Fruit fly (Drosophila melanogaster) whole organism, pupa: ENCODE measurements around the gene CkIalpha.
A peak's percentile ranks its signal among the peaks of the same experiment; 100 is the strongest.

ENCODE experiments used
- CG10348 ChIP-seq: fragments of 200-800 bp; sonication (Bioruptor generic); IDR thresholded peaks from 2 replicates; pipeline ENCODE4 v1.3.6; 2022; ENCODE audit warnings: missing biosample characterization, missing genetic modification characterization
- CG12605 ChIP-seq: fragments of 200-800 bp; sonication (Bioruptor generic); IDR thresholded peaks from 2 replicates; pipeline ENCODE4 v1.3.6; 2022; ENCODE audit warnings: missing biosample characterization, missing genetic modification characterization
- CG13204 ChIP-seq: fragments of 200-800 bp; sonication (Bioruptor generic); optimal IDR thresholded peaks from 2 replicates; lab custom pipeline; 2018; ENCODE audit warnings: missing biosample characterization, mild to moderate bottlenecking, missing genetic modification characterization, moderate library complexity
- CG14655 ChIP-seq: fragments of 200-800 bp; sonication (Bioruptor generic); optimal IDR thresholded peaks from 3 replicates; lab custom pipeline; 2017; ENCODE audit warnings: mild to moderate bottlenecking, missing biosample characterization, missing genetic modification reagents, missing genetic modification characterization
- CG15710 ChIP-seq: fragments of 200-800 bp; sonication (Bioruptor generic); optimal IDR thresholded peaks from 2 replicates; lab custom pipeline; 2018; ENCODE audit warnings: missing biosample characterization, mild to moderate bottlenecking, missing genetic modification characterization, moderate library complexity
- CG17806 ChIP-seq: fragments of 200-800 bp; sonication (Bioruptor generic); optimal IDR thresholded peaks from 2 replicates; lab custom pipeline; 2018; ENCODE audit warnings: missing biosample characterization, mild to moderate bottlenecking, missing genetic modification characterization, moderate library complexity
- CG32121 ChIP-seq: fragments of 200-800 bp; sonication (Bioruptor generic); IDR thresholded peaks from 2 replicates; pipeline ENCODE4 v1.3.6; 2022; ENCODE audit warnings: missing biosample characterization, missing genetic modification characterization
- CG34367 ChIP-seq: fragments of 200-800 bp; sonication (Bioruptor generic); optimal IDR thresholded peaks from 2 replicates; lab custom pipeline; 2018; ENCODE audit warnings: missing biosample characterization, mild to moderate bottlenecking, missing genetic modification characterization
- CG4496 ChIP-seq: fragments of 200-800 bp; sonication (Bioruptor generic); IDR thresholded peaks from 3 replicates; pipeline ENCODE4 v1.3.6; 2022; ENCODE audit warnings: missing biosample characterization, missing genetic modification characterization
- CG8159 ChIP-seq: fragments of 200-800 bp; sonication (Bioruptor generic); optimal IDR thresholded peaks from 3 replicates; lab custom pipeline; 2018; ENCODE audit warnings: missing biosample characterization, mild to moderate bottlenecking, missing genetic modification characterization, moderate library complexity
- CG8301 ChIP-seq: fragments of 200-800 bp; sonication (Bioruptor generic); optimal IDR thresholded peaks from 2 replicates; lab custom pipeline; 2018; ENCODE audit warnings: missing biosample characterization, mild to moderate bottlenecking, missing genetic modification characterization
- CG9948 ChIP-seq: fragments of 200-800 bp; sonication (Bioruptor generic); optimal IDR thresholded peaks from 2 replicates; lab custom pipeline; 2018; ENCODE audit warnings: missing biosample characterization, mild to moderate bottlenecking, missing genetic modification characterization, moderate library complexity
- D1 ChIP-seq: fragments of 200-800 bp; sonication (Bioruptor generic); optimal IDR thresholded peaks from 2 replicates; lab custom pipeline; 2018; ENCODE audit warnings: missing biosample characterization, mild to moderate bottlenecking, missing genetic modification characterization, moderate library complexity
- EcR ChIP-seq: fragments of 200-800 bp; sonication (Bioruptor generic); optimal IDR thresholded peaks from 3 replicates; lab custom pipeline; 2019; ENCODE audit warnings: missing biosample characterization, missing genetic modification characterization, mild to moderate bottlenecking, moderate library complexity, missing genetic modification reagents
- Ets98B ChIP-seq: fragments of 200-800 bp; sonication (Bioruptor generic); IDR thresholded peaks from 2 replicates; pipeline ENCODE4 v1.3.6; 2022; ENCODE audit warnings: missing biosample characterization, missing genetic modification characterization
- Pif1A ChIP-seq: fragments of 200-800 bp; sonication (Bioruptor generic); optimal IDR thresholded peaks from 3 replicates; lab custom pipeline; 2016; ENCODE audit warnings: missing biosample characterization, missing genetic modification characterization
- Pif1B ChIP-seq: fragments of 200-800 bp; sonication (Bioruptor generic); optimal IDR thresholded peaks from 3 replicates; lab custom pipeline; 2016; ENCODE audit warnings: missing biosample characterization, missing genetic modification characterization
- Snoo ChIP-seq: fragments of 200-800 bp; sonication (Bioruptor generic); optimal IDR thresholded peaks from 3 replicates; lab custom pipeline; 2017; ENCODE audit warnings: missing biosample characterization, mild to moderate bottlenecking, missing genetic modification characterization, inconsistent platforms
- fd96Ca ChIP-seq: fragments of 200-800 bp; sonication (Bioruptor generic); IDR thresholded peaks from 3 replicates; pipeline ENCODE4 v1.3.6; 2022; ENCODE audit warnings: missing biosample characterization, missing genetic modification characterization
- gl ChIP-seq: fragments of 200-800 bp; sonication (Bioruptor generic); optimal IDR thresholded peaks from 2 replicates; lab custom pipeline; 2018; ENCODE audit warnings: missing biosample characterization, mild to moderate bottlenecking, missing genetic modification characterization
- rn ChIP-seq: fragments of 200-800 bp; sonication (Bioruptor generic); IDR thresholded peaks from 2 replicates; pipeline ENCODE4 v1.3.6; 2022; ENCODE audit warnings: missing biosample characterization, missing genetic modification characterization

The CkIalpha gene

DNA sequence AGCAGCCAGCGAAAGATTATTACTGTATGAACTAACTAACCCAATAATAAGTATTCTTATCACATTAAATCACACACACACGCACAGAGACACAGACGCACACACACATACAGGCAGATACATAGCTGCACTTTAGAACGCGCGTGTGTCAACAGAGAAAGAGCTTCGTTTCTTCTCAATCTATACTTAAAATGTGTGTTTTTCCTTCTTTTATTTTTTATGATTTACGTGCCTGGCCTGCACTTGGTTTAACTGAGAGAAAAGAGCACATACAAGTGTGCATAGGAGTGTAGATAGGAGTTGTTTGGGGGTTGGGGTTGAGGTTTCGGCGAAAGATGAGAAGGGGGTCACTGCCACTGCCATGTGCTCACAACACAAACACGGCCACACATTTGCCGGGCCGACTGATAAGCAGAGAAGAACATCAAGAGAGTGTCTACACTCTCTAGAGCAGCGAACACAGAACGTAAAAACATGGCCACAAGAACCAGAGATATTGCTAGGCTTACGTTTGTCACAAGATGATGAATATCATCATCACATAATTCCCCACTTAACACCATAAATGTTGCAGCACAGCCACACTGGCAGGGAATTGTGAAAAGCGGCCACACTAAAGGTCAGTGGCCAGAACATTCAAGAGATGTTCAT, 14.3 kb downstream of the CkIalpha start:
- TF ChIP-seq CG8159, result no peak
- no peak for TF ChIP-seq CG17806 (tag; lab: Kevin White, UChicago)
- no peak for TF ChIP-seq CG10348 (GFP tag; lab: Robert Waterston, UW)
- no peak for TF ChIP-seq CG9948
- no peak for TF ChIP-seq Pif1A (GFP tag; lab: Kevin White, UChicago)
- TF ChIP-seq Ets98B (GFP tag; lab: Robert Waterston, UW), result no peak; the same call in 1 of the 2 replicates
- TF ChIP-seq EcR (GFP tag; lab: Kevin White, UChicago), result peak; percentile 67
- no peak for TF ChIP-seq CG8301 (tag; lab: Kevin White, UChicago)
- no peak for TF ChIP-seq CG4496 (GFP tag; lab: Robert Waterston, UW)
- no peak for TF ChIP-seq CG15710 (tag; lab: Kevin White, UChicago)
- peak; percentile 4 for TF ChIP-seq CG14655 (GFP tag; lab: Kevin White, UChicago)
- no peak for TF ChIP-seq D1 (tag; lab: Kevin White, UChicago)
- TF ChIP-seq CG12605 (GFP tag; lab: Robert Waterston, UW), result no peak
- no peak for TF ChIP-seq rn (GFP tag; lab: Robert Waterston, UW)
- no peak for TF ChIP-seq CG32121
- TF ChIP-seq CG34367, result no peak
- TF ChIP-seq gl (tag; lab: Kevin White, UChicago), result peak; percentile 40
- no peak for TF ChIP-seq fd96Ca (GFP tag; lab: Robert Waterston, UW)
- no peak for TF ChIP-seq Snoo
- no peak for TF ChIP-seq CG13204
- peak; percentile 17 for TF ChIP-seq Pif1B (GFP tag; lab: Kevin White, UChicago)
- TF ChIP-seq, all 21 proteins: peak for 4

DNA sequence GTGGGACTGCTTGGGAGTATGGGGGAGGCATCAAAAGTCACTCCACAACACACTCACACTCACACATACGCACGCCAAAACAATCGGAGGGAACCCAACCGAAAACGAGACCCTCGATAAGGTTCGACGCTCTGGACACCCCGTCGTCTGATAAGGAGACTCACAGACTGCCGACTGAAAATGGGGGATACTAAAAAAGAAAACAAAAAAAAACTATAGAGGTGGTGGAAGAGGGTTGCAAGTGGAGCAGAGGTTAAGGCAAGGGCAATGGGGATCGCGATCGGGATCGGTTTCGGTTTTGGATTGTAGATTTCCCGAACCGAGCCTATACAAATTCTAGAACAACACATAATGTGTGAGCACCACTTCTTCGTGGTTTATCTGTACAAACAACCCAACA, 15.3 kb downstream of the CkIalpha start:
- TF ChIP-seq CG4496 (GFP tag; lab: Robert Waterston, UW), result no peak
- TF ChIP-seq CG13204, result no peak
- TF ChIP-seq EcR (GFP tag; lab: Kevin White, UChicago), result peak; percentile 12
- no peak for TF ChIP-seq Pif1B (GFP tag; lab: Kevin White, UChicago)
- no peak for TF ChIP-seq CG17806 (tag; lab: Kevin White, UChicago)

DNA sequence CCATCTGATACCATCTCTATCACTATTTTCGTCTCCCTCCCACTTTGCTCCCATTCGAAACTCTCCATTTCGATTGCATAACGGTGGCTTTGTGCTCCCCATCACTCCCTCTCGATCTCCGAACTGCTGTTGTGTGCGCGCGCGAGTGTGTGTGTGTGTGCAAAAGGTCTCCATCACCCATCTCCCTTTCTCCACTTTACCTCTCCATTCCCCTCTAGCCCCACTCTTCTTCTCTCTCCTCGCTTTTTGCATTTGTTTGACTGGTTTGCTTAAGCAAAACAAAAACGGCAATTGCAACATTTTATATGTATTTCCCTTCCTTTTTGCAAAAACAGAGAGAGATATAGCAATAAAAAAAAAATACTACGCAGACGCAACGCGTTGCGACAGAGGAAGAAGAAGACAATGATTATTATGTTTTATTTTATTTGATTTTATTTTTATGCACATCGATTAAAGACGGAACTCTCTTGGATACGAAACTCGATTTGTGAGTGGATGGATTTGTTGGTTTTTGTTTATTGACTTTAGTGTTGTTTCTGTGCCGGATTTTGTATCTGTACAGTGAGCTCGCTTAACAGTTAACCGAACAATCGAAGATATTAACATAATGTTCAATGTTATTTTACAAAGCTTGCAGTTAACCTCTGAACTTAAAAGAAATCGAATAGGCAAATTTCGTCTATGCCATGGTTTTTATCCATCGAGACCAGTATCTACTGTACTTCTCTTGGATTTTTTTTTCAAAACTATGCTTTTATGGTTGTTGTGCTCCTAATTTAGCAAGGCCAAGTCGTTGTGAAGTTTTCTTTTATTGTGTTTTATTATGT, 16.4 kb downstream of the CkIalpha start:
- TF ChIP-seq rn (GFP tag; lab: Robert Waterston, UW), result peak; percentile 28; the same call in 1 of the 2 replicates
- peak; percentile 25 for TF ChIP-seq D1 (tag; lab: Kevin White, UChicago)
- TF ChIP-seq fd96Ca (GFP tag; lab: Robert Waterston, UW), result peak; percentile 64; the same call in 2 of the 3 replicates
- peak; percentile 33; the same call in 1 of the 2 replicates for TF ChIP-seq CG12605 (GFP tag; lab: Robert Waterston, UW)
- peak; percentile 64 for TF ChIP-seq CG14655 (GFP tag; lab: Kevin White, UChicago)
- TF ChIP-seq CG8159, result peak; percentile 73
- peak; percentile 77 for TF ChIP-seq CG32121
- TF ChIP-seq CG17806 (tag; lab: Kevin White, UChicago), result peak; percentile 58
- peak; percentile 66 for TF ChIP-seq CG8301 (tag; lab: Kevin White, UChicago)
- TF ChIP-seq CG4496 (GFP tag; lab: Robert Waterston, UW), result peak; percentile 80
- TF ChIP-seq gl (tag; lab: Kevin White, UChicago), result peak; percentile 73
- TF ChIP-seq EcR (GFP tag; lab: Kevin White, UChicago), result peak; percentile 61
- peak; percentile 56 for TF ChIP-seq Snoo
- TF ChIP-seq Ets98B (GFP tag; lab: Robert Waterston, UW), result peak; percentile 65
- TF ChIP-seq Pif1B (GFP tag; lab: Kevin White, UChicago), result peak; percentile 9
- peak; percentile 65 for TF ChIP-seq Pif1A (GFP tag; lab: Kevin White, UChicago)
- peak; percentile 51 for TF ChIP-seq CG9948
- peak; percentile 73 for TF ChIP-seq CG15710 (tag; lab: Kevin White, UChicago)
- no peak for TF ChIP-seq CG10348 (GFP tag; lab: Robert Waterston, UW)
- TF ChIP-seq CG13204, result peak; percentile 66
- peak; percentile 53 for TF ChIP-seq CG34367

DNA sequence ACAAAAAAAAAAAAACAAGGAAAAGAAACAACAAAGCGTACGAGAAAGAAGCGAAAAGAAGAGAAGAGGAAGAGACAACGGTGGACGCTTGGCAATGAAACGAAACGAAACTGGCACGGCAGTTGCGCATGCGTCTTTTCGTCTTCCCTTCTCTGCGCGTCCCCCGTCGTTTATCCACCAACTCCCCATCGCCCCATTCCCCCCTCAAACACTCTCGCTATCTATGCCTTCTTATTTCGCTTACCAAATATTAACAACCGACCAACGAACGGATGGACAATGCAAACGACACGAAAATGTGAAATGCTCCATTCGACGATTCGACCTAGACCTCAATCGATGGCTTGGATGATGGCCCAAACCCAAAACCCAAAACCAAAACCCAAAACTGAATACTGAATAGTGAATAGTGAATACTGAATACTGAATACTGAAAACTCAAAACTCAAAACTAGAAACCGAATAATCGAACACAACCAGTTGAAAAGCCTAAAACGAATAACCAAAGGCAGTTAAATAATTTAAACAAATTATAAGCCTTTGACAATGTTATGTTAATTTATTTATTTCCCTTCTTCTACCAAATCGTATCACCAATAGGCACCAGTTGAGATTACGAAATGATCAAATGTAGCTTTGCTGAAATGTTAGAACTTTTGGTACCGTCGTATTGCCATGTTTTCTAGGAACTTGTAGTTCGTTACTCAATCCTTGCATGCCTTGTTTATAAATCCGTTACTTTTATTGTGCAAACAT, 17.3 kb downstream of the CkIalpha start:
- TF ChIP-seq CG14655 (GFP tag; lab: Kevin White, UChicago), result no peak
- no peak for TF ChIP-seq CG8159
- TF ChIP-seq CG15710 (tag; lab: Kevin White, UChicago), result no peak
- no peak for TF ChIP-seq Pif1B (GFP tag; lab: Kevin White, UChicago)
- no peak for TF ChIP-seq CG9948
- TF ChIP-seq CG8301 (tag; lab: Kevin White, UChicago), result no peak
- TF ChIP-seq CG12605 (GFP tag; lab: Robert Waterston, UW), result no peak
- no peak for TF ChIP-seq CG10348 (GFP tag; lab: Robert Waterston, UW)
- no peak for TF ChIP-seq CG17806 (tag; lab: Kevin White, UChicago)
- no peak for TF ChIP-seq CG32121
